Worm (Caenorhabditis elegans) whole organism, young adult: ENCODE data around the gene F54C9.3.

Experiments used
- B0019.2 ChIP-seq: fragments of 200-800 bp; sonication (Bioruptor generic); conservative IDR thresholded peaks from 2 replicates; pipeline ENCODE4 v1.3.6; 2022; ENCODE audit warnings: missing genetic modification reagents, missing genetic modification characterization, missing compliant biosample characterization
- B0261.1 ChIP-seq: sonication (generic microtip); optimal IDR thresholded peaks from 2 replicates; lab custom pipeline; 2016; ENCODE audit warnings: mild to moderate bottlenecking, missing genetic modification characterization, moderate library complexity, missing compliant biosample characterization
- C17E4.6 ChIP-seq: fragments of 200-800 bp; sonication (Bioruptor generic); IDR thresholded peaks from 2 replicates; pipeline ENCODE4 v1.3.6; 2022; ENCODE audit warnings: missing genetic modification reagents, missing genetic modification characterization, missing compliant biosample characterization
- F22D6.2 ChIP-seq: sonication (generic microtip); optimal IDR thresholded peaks from 2 replicates; lab custom pipeline; 2016; ENCODE audit warnings: mild to moderate bottlenecking, missing genetic modification characterization, missing compliant biosample characterization
- F33H1.4 ChIP-seq: fragments of 200-800 bp; sonication (Bioruptor generic); IDR thresholded peaks from 2 replicates; pipeline ENCODE4 v1.3.6; 2022; ENCODE audit warnings: missing genetic modification reagents, missing genetic modification characterization, missing compliant biosample characterization
- F37B4.10 ChIP-seq: fragments of 200-800 bp; sonication (Bioruptor generic); IDR thresholded peaks from 2 replicates; pipeline ENCODE4 v1.3.6; 2022; ENCODE audit warnings: missing genetic modification characterization, missing compliant biosample characterization
- F57A8.1 ChIP-seq: fragments of 200-800 bp; sonication (Bioruptor generic); optimal IDR thresholded peaks from 2 replicates; lab custom pipeline; 2018; ENCODE audit warnings: mild to moderate bottlenecking, missing genetic modification characterization, moderate library complexity, missing compliant biosample characterization
- K12H6.12 ChIP-seq: fragments of 200-800 bp; sonication (Bioruptor generic); optimal IDR thresholded peaks from 2 replicates; lab custom pipeline; 2018; ENCODE audit warnings: mild to moderate bottlenecking, missing genetic modification characterization, missing compliant biosample characterization
- T07F8.4 ChIP-seq: sonication (generic microtip); optimal IDR thresholded peaks from 2 replicates; lab custom pipeline; 2016; ENCODE audit warnings: mild to moderate bottlenecking, missing genetic modification characterization, moderate library complexity, missing compliant biosample characterization
- Y53G8AR.9 ChIP-seq: fragments of 200-800 bp; sonication (Bioruptor generic); conservative IDR thresholded peaks from 2 replicates; pipeline ENCODE4 v1.3.6; 2022; ENCODE audit warnings: missing genetic modification reagents, missing genetic modification characterization, missing compliant biosample characterization
- Y56A3A.18 ChIP-seq: fragments of 200-800 bp; sonication (Bioruptor generic); IDR thresholded peaks from 2 replicates; pipeline ENCODE4 v1.3.6; 2022; ENCODE audit warnings: missing genetic modification reagents, missing genetic modification characterization, missing compliant biosample characterization
- aptf-2 ChIP-seq: fragments of 200-800 bp; sonication (Bioruptor generic); conservative IDR thresholded peaks from 2 replicates; pipeline ENCODE4 v1.3.6; 2022; ENCODE audit warnings: missing genetic modification reagents, missing genetic modification characterization, missing compliant biosample characterization
- attf-3 ChIP-seq: fragments of 200-800 bp; sonication (Bioruptor generic); conservative IDR thresholded peaks from 2 replicates; pipeline ENCODE4 v1.3.6; 2022; ENCODE audit warnings: missing genetic modification reagents, missing genetic modification characterization, missing compliant biosample characterization
- attf-5 ChIP-seq: fragments of 200-800 bp; sonication (Bioruptor generic); optimal IDR thresholded peaks from 2 replicates; lab custom pipeline; 2018; ENCODE audit warnings: mild to moderate bottlenecking, missing genetic modification characterization, missing compliant biosample characterization
- bed-2 ChIP-seq: fragments of 200-800 bp; sonication (Bioruptor generic); IDR thresholded peaks from 2 replicates; pipeline ENCODE4 v1.3.6; 2022; ENCODE audit warnings: missing genetic modification reagents, missing genetic modification characterization, missing compliant biosample characterization
- cebp-2 ChIP-seq: fragments of 200-800 bp; sonication (Bioruptor generic); IDR thresholded peaks from 2 replicates; pipeline ENCODE4 v1.3.6; 2022; ENCODE audit warnings: missing genetic modification characterization, missing compliant biosample characterization
- ceh-79 ChIP-seq: sonication (generic microtip); optimal IDR thresholded peaks from 2 replicates; lab custom pipeline; 2017; ENCODE audit warnings: mild to moderate bottlenecking, missing genetic modification characterization, missing compliant biosample characterization
- dpl-1 ChIP-seq: fragments of 150-350 bp; optimal IDR thresholded peaks from 2 replicates; lab custom pipeline; 2014; ENCODE audit warnings: missing biosample characterization, missing genetic modification reagents, missing genetic modification characterization
- egl-44 ChIP-seq: fragments of 200-800 bp; sonication (Bioruptor generic); IDR thresholded peaks from 2 replicates; pipeline ENCODE4 v1.3.6; 2022; ENCODE audit warnings: missing genetic modification reagents, missing genetic modification characterization, missing compliant biosample characterization
- egrh-3 ChIP-seq: fragments of 200-800 bp; sonication (Bioruptor generic); IDR thresholded peaks from 2 replicates; pipeline ENCODE4 v1.3.6; 2022; ENCODE audit warnings: missing genetic modification reagents, missing genetic modification characterization, missing compliant biosample characterization
- ekl-4 ChIP-seq: fragments of 200-800 bp; sonication (Bioruptor generic); IDR thresholded peaks from 2 replicates; pipeline ENCODE4 v1.3.6; 2022; ENCODE audit warnings: missing genetic modification reagents, missing genetic modification characterization, missing compliant biosample characterization
- him-1 ChIP-seq: sonication (generic microtip); optimal IDR thresholded peaks from 2 replicates; lab custom pipeline; 2016; ENCODE audit warnings: missing genotype, missing genetic modification reagents, missing genetic modification characterization, missing compliant biosample characterization
- let-526 ChIP-seq: fragments of 200-800 bp; sonication (Bioruptor generic); IDR thresholded peaks from 2 replicates; pipeline ENCODE4 v1.3.6; 2022; ENCODE audit warnings: missing genetic modification reagents, missing genetic modification characterization, missing compliant biosample characterization
- lin-26 ChIP-seq: fragments of 200-800 bp; sonication (Bioruptor generic); IDR thresholded peaks from 2 replicates; pipeline ENCODE4 v1.3.6; 2022; ENCODE audit warnings: missing genetic modification reagents, missing genetic modification characterization, missing compliant biosample characterization
- lin-40 ChIP-seq: sonication (generic microtip); optimal IDR thresholded peaks from 2 replicates; lab custom pipeline; 2016; ENCODE audit warnings: missing genetic modification characterization, mild to moderate bottlenecking, missing compliant biosample characterization, missing genotype, missing genetic modification reagents
- lsl-1 ChIP-seq: fragments of 200-800 bp; sonication (Bioruptor generic); optimal IDR thresholded peaks from 2 replicates; lab custom pipeline; 2018; ENCODE audit warnings: mild to moderate bottlenecking, missing genetic modification characterization, moderate library complexity, missing compliant biosample characterization
- madf-10 ChIP-seq: sonication (generic microtip); optimal IDR thresholded peaks from 2 replicates; lab custom pipeline; 2016; ENCODE audit warnings: mild to moderate bottlenecking, missing genetic modification characterization, missing compliant biosample characterization
- madf-3 ChIP-seq: fragments of 200-800 bp; sonication (Bioruptor generic); IDR thresholded peaks from 2 replicates; pipeline ENCODE4 v1.3.6; 2022; ENCODE audit warnings: missing genetic modification reagents, missing genetic modification characterization, missing compliant biosample characterization
- nfya-2 ChIP-seq: fragments of 200-800 bp; sonication (Bioruptor generic); IDR thresholded peaks from 2 replicates; pipeline ENCODE4 v1.3.6; 2022; ENCODE audit warnings: missing genetic modification reagents, missing genetic modification characterization, missing compliant biosample characterization
- nfyb-1 ChIP-seq: fragments of 200-800 bp; sonication (Bioruptor generic); IDR thresholded peaks from 2 replicates; pipeline ENCODE4 v1.3.6; 2022; ENCODE audit warnings: missing genetic modification reagents, missing genetic modification characterization, missing compliant biosample characterization
- nhr-120 ChIP-seq: fragments of 200-800 bp; sonication (Bioruptor generic); IDR thresholded peaks from 2 replicates; pipeline ENCODE4 v1.3.6; 2022; ENCODE audit warnings: missing genetic modification characterization, missing compliant biosample characterization
- nhr-179 ChIP-seq: sonication (generic microtip); optimal IDR thresholded peaks from 2 replicates; lab custom pipeline; 2016; ENCODE audit warnings: mild to moderate bottlenecking, missing genetic modification characterization, missing compliant biosample characterization
- pbrm-1 ChIP-seq: fragments of 200-800 bp; sonication (Bioruptor generic); IDR thresholded peaks from 2 replicates; pipeline ENCODE4 v1.3.6; 2022; ENCODE audit warnings: missing genetic modification reagents, missing genetic modification characterization, missing compliant biosample characterization
- snpc-1.1 ChIP-seq: sonication (generic microtip); optimal IDR thresholded peaks from 2 replicates; lab custom pipeline; 2017; ENCODE audit warnings: missing genetic modification characterization, mild to moderate bottlenecking, missing compliant biosample characterization, antibody characterized with exemption, moderate library complexity, missing genotype, missing genetic modification reagents; ENCODE audit not compliant: insufficient read depth
- tbp1 ChIP-seq: fragments of 200-800 bp; sonication (Bioruptor generic); optimal IDR thresholded peaks from 2 replicates; lab custom pipeline; 2018; ENCODE audit warnings: mild to moderate bottlenecking, missing genetic modification characterization, missing compliant biosample characterization
- tbx-9 ChIP-seq: sonication (generic microtip); optimal IDR thresholded peaks from 2 replicates; lab custom pipeline; 2016; ENCODE audit warnings: borderline replicate concordance, missing genetic modification characterization, inconsistent platforms, missing compliant biosample characterization
- zfh-2 ChIP-seq: fragments of 200-800 bp; sonication (Bioruptor generic); conservative IDR thresholded peaks from 2 replicates; pipeline ENCODE4 v1.3.6; 2022; ENCODE audit warnings: missing genetic modification reagents, missing genetic modification characterization, missing compliant biosample characterization
- ztf-3 ChIP-seq: fragments of 200-800 bp; sonication (Bioruptor generic); optimal IDR thresholded peaks from 2 replicates; lab custom pipeline; 2018; ENCODE audit warnings: mild to moderate bottlenecking, missing genetic modification characterization, missing compliant biosample characterization

F54C9.3 gene

DNA sequence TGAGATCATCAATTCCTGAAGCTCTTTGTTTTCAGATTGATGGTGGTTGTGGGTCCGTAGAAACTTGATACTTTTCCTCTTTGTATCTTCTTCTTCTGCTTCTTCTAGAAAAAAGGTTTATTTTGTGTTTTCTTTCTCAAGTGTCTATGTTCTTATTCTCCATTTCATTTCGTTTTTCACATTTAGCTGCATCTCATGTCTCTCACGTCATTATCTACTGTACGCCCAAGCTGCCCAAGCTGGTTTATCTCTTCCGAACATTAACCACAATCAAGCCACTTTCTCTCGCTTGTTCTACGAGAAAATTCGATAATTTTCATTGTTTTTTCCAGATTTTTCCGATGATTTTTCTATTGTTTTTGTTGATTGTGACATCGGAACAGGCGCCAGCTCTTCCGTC is 32.6 kb upstream of the F54C9.3 start, which contains the start of gene F28C6.5:
Gene F28C6.5 (plus strand): TSS at position 301 of the 400 bp plus-strand sequence.
- TF ChIP-seq madf-3 (no peak), attf-5 (GFP tag; lab: Kevin White, UChicago) (no peak), ekl-4 (GFP tag; lab: Robert Waterston, UW) (no peak), let-526 (GFP tag; lab: Robert Waterston, UW) (no peak), Y53G8AR.9 (no peak), pbrm-1 (GFP tag; lab: Robert Waterston, UW) (no peak), B0261.1 (tag; lab: Kevin White, UChicago) (no peak), attf-3 (no peak), aptf-2 (no peak), F57A8.1 (GFP tag; lab: Kevin White, UChicago) (no peak), cebp-2 (GFP tag; lab: Robert Waterston, UW) (no peak), egrh-3 (GFP tag; lab: Robert Waterston, UW) (no peak)

ce11 chrII:8593840-8594625 is 27.4 kb upstream of the F54C9.3 start, which contains the start of gene aptf-3:
Gene aptf-3, plus strand, starts transcription at chrII:8594190.
- TF ChIP-seq lsl-1 (peak; percentile 71), F33H1.4 (GFP tag; lab: Robert Waterston, UW) (peak; percentile 69), B0019.2 (GFP tag; lab: Robert Waterston, UW) (no peak), madf-10 (tag; lab: Kevin White, UChicago) (no peak), zfh-2 (GFP tag; lab: Robert Waterston, UW) (no peak), F22D6.2 (tag; lab: Kevin White, UChicago) (no peak), tbp1 (GFP tag; lab: Kevin White, UChicago) (no peak), lin-40 (tag; lab: Kevin White, UChicago) (no peak), K12H6.12 (tag; lab: Kevin White, UChicago) (no peak), tbx-9 (tag; lab: Kevin White, UChicago) (no peak), T07F8.4 (no peak)

DNA sequence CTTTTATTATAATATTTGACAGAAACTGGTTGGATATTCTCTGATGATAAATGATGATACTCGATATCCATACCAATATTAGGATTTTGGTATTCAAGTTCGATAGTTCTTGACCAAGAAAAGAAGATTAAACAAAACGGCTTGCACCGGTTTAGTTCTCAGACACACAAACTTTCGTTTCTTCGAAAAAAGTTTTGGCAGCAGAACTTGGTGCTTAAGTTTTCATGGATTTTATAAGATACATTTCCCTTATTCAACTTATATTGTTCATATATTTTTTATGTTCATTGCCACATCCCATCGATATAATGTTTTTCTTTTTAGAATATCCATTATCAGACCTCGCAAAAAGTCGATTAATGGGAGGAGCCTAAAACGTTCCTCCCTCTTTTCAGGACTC is 24.0 kb upstream of the F54C9.3 start, which contains the start of gene aptf-4:
Gene aptf-4 (plus strand): TSS at position 301 of the 400 bp plus-strand sequence.
- no peak for TF ChIP-seq ztf-3 (GFP tag; lab: Kevin White, UChicago)
- no peak for TF ChIP-seq snpc-1.1 (tag; lab: Kevin White, UChicago)
- no peak for TF ChIP-seq dpl-1 (GFP tag; lab: Kevin White, UChicago)
- no peak for TF ChIP-seq B0261.1 (tag; lab: Kevin White, UChicago)
- no peak for TF ChIP-seq nfyb-1 (GFP tag; lab: Robert Waterston, UW)
- no peak for TF ChIP-seq nhr-179 (tag; lab: Kevin White, UChicago)
- no peak for TF ChIP-seq egl-44 (GFP tag; lab: Robert Waterston, UW)
- TF ChIP-seq F37B4.10 (GFP tag; lab: Robert Waterston, UW): no peak
- TF ChIP-seq C17E4.6 (GFP tag; lab: Robert Waterston, UW): no peak
- TF ChIP-seq Y56A3A.18 (GFP tag; lab: Robert Waterston, UW): no peak
- TF ChIP-seq nhr-120 (GFP tag; lab: Robert Waterston, UW): no peak
- TF ChIP-seq tbx-9 (tag; lab: Kevin White, UChicago): no peak
- no peak for TF ChIP-seq nfya-2 (GFP tag; lab: Robert Waterston, UW)
- TF ChIP-seq lin-26: no peak
- no peak for TF ChIP-seq lin-40 (tag; lab: Kevin White, UChicago)
- no peak for TF ChIP-seq ceh-79 (tag; lab: Kevin White, UChicago)
- no peak for TF ChIP-seq bed-2 (GFP tag; lab: Robert Waterston, UW)
- TF ChIP-seq him-1 (tag; lab: Kevin White, UChicago): no peak
- no peak for TF ChIP-seq Y53G8AR.9
